Worm (Caenorhabditis elegans) whole organism, late embryonic: ENCODE results near the gene C49C3.21.

Source experiments
- C08G9.2 ChIP-seq: sonication (generic microtip); optimal IDR thresholded peaks from 2 replicates; lab custom pipeline; 2016; ENCODE audit warnings: mild to moderate bottlenecking, missing genetic modification characterization, moderate library complexity, missing compliant biosample characterization
- F13H6.1 ChIP-seq: sonication (generic microtip); optimal IDR thresholded peaks from 2 replicates; lab custom pipeline; 2016; ENCODE audit warnings: missing genetic modification characterization, missing compliant biosample characterization
- K09A11.1 ChIP-seq: sonication (generic microtip); optimal IDR thresholded peaks from 2 replicates; lab custom pipeline; 2017; ENCODE audit warnings: antibody characterized with exemption, mild to moderate bottlenecking, missing genetic modification characterization, missing compliant biosample characterization; ENCODE audit not compliant: insufficient read depth
- Y22D7AL.16 ChIP-seq: sonication (generic microtip); optimal IDR thresholded peaks from 2 replicates; lab custom pipeline; 2016; ENCODE audit warnings: missing genetic modification characterization, missing compliant biosample characterization
- ceh-18 ChIP-seq: sonication (generic microtip); optimal IDR thresholded peaks from 2 replicates; lab custom pipeline; 2016; ENCODE audit warnings: missing genetic modification characterization, missing compliant biosample characterization
- ceh-19 ChIP-seq: fragments of 200-800 bp; sonication (Bioruptor generic); optimal IDR thresholded peaks from 2 replicates; lab custom pipeline; 2018; ENCODE audit warnings: mild to moderate bottlenecking, missing genetic modification characterization, missing compliant biosample characterization
- ceh-24 ChIP-seq: sonication (generic microtip); optimal IDR thresholded peaks from 2 replicates; lab custom pipeline; 2016; ENCODE audit warnings: mild to moderate bottlenecking, missing genetic modification characterization, missing compliant biosample characterization
- ceh-31 ChIP-seq: sonication (generic microtip); optimal IDR thresholded peaks from 2 replicates; lab custom pipeline; 2016; ENCODE audit warnings: missing genetic modification characterization, missing compliant biosample characterization
- ceh-34 ChIP-seq: sonication (generic microtip); optimal IDR thresholded peaks from 2 replicates; lab custom pipeline; 2016; ENCODE audit warnings: mild to moderate bottlenecking, missing genetic modification characterization, missing compliant biosample characterization
- ceh-48 ChIP-seq: sonication (generic microtip); optimal IDR thresholded peaks from 2 replicates; lab custom pipeline; 2016; ENCODE audit warnings: missing genetic modification characterization, inconsistent platforms, missing compliant biosample characterization
- ceh-6 ChIP-seq: fragments of 200-800 bp; sonication (Bioruptor generic); optimal IDR thresholded peaks from 2 replicates; lab custom pipeline; 2018; ENCODE audit warnings: mild to moderate bottlenecking, missing genetic modification characterization, missing compliant biosample characterization
- dmd-4 ChIP-seq: sonication (generic microtip); optimal IDR thresholded peaks from 2 replicates; lab custom pipeline; 2016; ENCODE audit warnings: borderline replicate concordance, missing genetic modification characterization, missing compliant biosample characterization
- dve-1 ChIP-seq: sonication (generic microtip); optimal IDR thresholded peaks from 2 replicates; lab custom pipeline; 2017; ENCODE audit warnings: antibody characterized with exemption, mild to moderate bottlenecking, missing genetic modification characterization, missing compliant biosample characterization
- elt-2 ChIP-seq: sonication (generic microtip); optimal IDR thresholded peaks from 2 replicates; lab custom pipeline; 2016; ENCODE audit warnings: missing genetic modification reagents, missing genetic modification characterization, missing compliant biosample characterization
- gmeb-2 ChIP-seq: sonication (generic microtip); optimal IDR thresholded peaks from 2 replicates; lab custom pipeline; 2016; ENCODE audit warnings: missing genetic modification characterization, inconsistent platforms, missing compliant biosample characterization
- hlh-30 ChIP-seq: sonication (generic microtip); optimal IDR thresholded peaks from 2 replicates; lab custom pipeline; 2017; ENCODE audit warnings: antibody characterized with exemption, missing genetic modification characterization, missing compliant biosample characterization; ENCODE audit not compliant: insufficient read depth
- hlh-6 ChIP-seq: sonication (generic microtip); optimal IDR thresholded peaks from 2 replicates; lab custom pipeline; 2016; ENCODE audit warnings: missing genotype, missing genetic modification characterization, missing compliant biosample characterization
- lim-6 ChIP-seq: sonication (generic microtip); optimal IDR thresholded peaks from 2 replicates; lab custom pipeline; 2016; ENCODE audit warnings: missing genetic modification characterization, missing compliant biosample characterization
- nfya-1 ChIP-seq: sonication (generic microtip); optimal IDR thresholded peaks from 2 replicates; lab custom pipeline; 2017; ENCODE audit warnings: missing genetic modification characterization, mild to moderate bottlenecking, missing compliant biosample characterization, antibody characterized with exemption, moderate library complexity
- pax-1 ChIP-seq: fragments of 150-350 bp; optimal IDR thresholded peaks from 2 replicates; lab custom pipeline; 2014; ENCODE audit warnings: missing biosample characterization, missing genetic modification characterization
- pha-2 ChIP-seq: sonication (generic microtip); optimal IDR thresholded peaks from 2 replicates; lab custom pipeline; 2017; ENCODE audit warnings: mild to moderate bottlenecking, missing genetic modification characterization, missing compliant biosample characterization
- ref-2 ChIP-seq: sonication (generic microtip); optimal IDR thresholded peaks from 2 replicates; lab custom pipeline; 2016; ENCODE audit warnings: missing genetic modification characterization, missing compliant biosample characterization
- rnt-1 ChIP-seq: sonication (generic microtip); optimal IDR thresholded peaks from 2 replicates; lab custom pipeline; 2016; ENCODE audit warnings: missing genetic modification characterization, missing compliant biosample characterization
- sox-2 ChIP-seq: fragments of 200-800 bp; sonication (Bioruptor generic); IDR thresholded peaks from 2 replicates; pipeline ENCODE4 v1.3.6; 2022; ENCODE audit warnings: missing genetic modification reagents, missing genetic modification characterization, missing compliant biosample characterization
- sox-4 ChIP-seq: sonication (generic microtip); optimal IDR thresholded peaks from 2 replicates; lab custom pipeline; 2017; ENCODE audit warnings: mild to moderate bottlenecking, missing genetic modification characterization, inconsistent platforms, missing compliant biosample characterization
- unc-42 ChIP-seq: sonication (generic microtip); optimal IDR thresholded peaks from 2 replicates; lab custom pipeline; 2016; ENCODE audit warnings: missing genotype, missing genetic modification characterization, missing compliant biosample characterization
- unc-55 ChIP-seq: sonication (generic microtip); optimal IDR thresholded peaks from 2 replicates; lab custom pipeline; 2017; ENCODE audit warnings: missing biosample characterization, missing genetic modification reagents, missing genetic modification characterization
- zip-5 ChIP-seq: sonication (generic microtip); optimal IDR thresholded peaks from 2 replicates; lab custom pipeline; 2016; ENCODE audit warnings: missing genetic modification characterization, missing compliant biosample characterization
- ztf-16 ChIP-seq: sonication (generic microtip); optimal IDR thresholded peaks from 2 replicates; lab custom pipeline; 2017; ENCODE audit warnings: missing genetic modification characterization, missing compliant biosample characterization

C49C3.21 gene

DNA sequence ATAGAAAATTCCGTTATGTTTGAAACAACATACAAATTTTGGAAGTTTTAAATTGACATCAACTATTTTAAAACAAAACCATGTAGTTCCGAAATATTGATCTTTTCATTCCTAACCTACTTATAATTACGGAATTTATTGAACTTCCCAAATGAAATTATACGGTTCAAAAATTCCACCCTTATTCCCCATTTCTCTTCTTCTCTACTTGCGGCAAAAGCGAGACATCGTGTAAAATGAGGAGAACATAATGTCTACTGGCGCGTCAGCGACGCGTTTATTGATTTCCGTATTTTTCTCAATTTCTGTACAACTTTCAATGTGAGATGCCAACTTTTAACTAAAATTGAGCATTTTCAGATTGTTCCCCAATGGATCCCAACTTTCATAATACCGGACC is 13.9 kb upstream of the C49C3.21 start, which contains the start of gene ceh-88:
ceh-88 (plus strand) TSS at position 355 of the 400 bp plus-strand sequence.
- TF ChIP-seq ceh-24 (tag; lab: Kevin White, UChicago) (no peak), hlh-6 (tag; lab: Kevin White, UChicago) (no peak), ceh-48 (tag; lab: Kevin White, UChicago) (peak; percentile 88), rnt-1 (no peak), sox-2 (GFP tag; lab: Robert Waterston, UW) (no peak), ceh-19 (no peak), ceh-31 (tag; lab: Kevin White, UChicago) (peak; percentile 3), pax-1 (tag; lab: Kevin White, UChicago) (no peak), unc-42 (tag; lab: Kevin White, UChicago) (peak; percentile 73), sox-4 (tag; lab: Kevin White, UChicago) (no peak), ztf-16 (tag; lab: Kevin White, UChicago) (no peak)

DNA sequence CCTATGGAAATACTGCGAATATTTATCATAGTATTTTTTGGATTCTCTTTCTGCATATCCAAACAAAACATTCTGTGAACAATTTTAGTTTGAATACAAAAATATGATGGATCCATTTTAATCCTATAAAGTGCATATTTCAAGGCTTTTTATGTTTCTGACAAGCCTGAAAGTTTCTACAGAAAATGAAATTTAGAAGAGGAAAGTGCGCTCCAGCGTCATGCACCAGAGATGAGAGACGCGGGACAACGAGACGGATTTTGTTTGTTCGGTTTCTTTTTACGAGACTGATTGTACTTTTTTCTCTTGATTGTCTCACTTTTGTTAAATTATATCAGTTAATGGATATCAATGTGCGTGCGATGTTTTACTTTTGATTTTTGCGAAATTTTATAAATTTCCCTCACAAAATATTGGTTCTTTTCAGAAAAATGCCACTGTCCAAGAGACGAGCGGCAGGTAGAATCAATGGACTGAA is 11.6 kb upstream of the C49C3.21 start, which contains the start of gene C49C3.6:
C49C3.6 (plus strand) TSS at position 428 of the 478 bp plus-strand sequence.
- TF ChIP-seq pha-2 (tag; lab: Kevin White, UChicago) (no peak), unc-42 (tag; lab: Kevin White, UChicago) (peak; percentile 62)

- TF ChIP-seq ceh-19 = no peak
- TF ChIP-seq K09A11.1 (tag; lab: Kevin White, UChicago) = no peak
These were observed 10.5 kb upstream of the C49C3.21 start, which contains the start of gene C49C3.7 for ce11 chrIV:17332261-17332660. Gene C49C3.7 (plus strand): TSS chrIV:17332561.

DNA sequence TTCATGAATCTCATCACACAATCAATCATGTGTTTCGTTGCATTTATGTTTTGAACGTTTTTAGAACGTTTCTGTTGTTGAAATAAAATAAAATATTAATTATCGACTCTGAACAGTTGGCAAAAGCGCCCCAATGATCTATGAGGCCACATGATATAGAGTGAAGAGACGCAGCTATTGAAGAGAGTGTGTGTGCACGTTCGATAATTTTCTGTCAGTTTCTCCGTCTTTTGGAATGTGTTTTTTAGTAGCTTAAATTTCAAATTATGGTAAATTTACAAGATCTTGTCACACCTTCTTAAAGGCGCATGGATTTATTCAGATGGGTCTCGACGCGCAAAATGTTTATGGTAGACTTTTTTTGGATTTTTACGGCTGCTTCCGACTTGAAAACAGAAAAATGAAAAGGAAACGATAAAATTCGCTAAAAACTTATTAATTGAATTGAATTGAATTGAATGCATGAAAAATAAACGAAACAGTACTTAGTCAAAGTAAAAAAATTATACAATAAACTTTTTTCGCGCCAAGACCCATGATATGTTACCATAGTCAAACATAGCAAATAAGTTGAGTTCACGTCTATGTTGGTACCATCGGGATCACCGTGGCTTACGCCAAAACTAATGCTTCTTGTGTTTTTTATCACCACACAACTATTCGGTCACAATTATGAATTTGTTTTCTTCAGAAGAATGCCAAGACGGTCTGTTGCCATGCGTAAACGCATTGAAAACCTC is 9.1 kb upstream of the C49C3.21 start, which contains the start of gene C49C3.15:
C49C3.15 (plus strand) TSS at position 690 of the 740 bp plus-strand sequence.
- TF ChIP-seq dmd-4 (tag; lab: Kevin White, UChicago) (no peak), hlh-30 (tag; lab: Kevin White, UChicago) (peak; percentile 77), ceh-31 (tag; lab: Kevin White, UChicago) (peak; percentile 21), unc-55 (GFP tag; lab: Kevin White, UChicago) (peak; percentile 38), zip-5 (tag; lab: Kevin White, UChicago) (no peak), nfya-1 (tag; lab: Kevin White, UChicago) (peak; percentile 15)
- TF ChIP-seq, all 69 proteins: peak for 4

DNA sequence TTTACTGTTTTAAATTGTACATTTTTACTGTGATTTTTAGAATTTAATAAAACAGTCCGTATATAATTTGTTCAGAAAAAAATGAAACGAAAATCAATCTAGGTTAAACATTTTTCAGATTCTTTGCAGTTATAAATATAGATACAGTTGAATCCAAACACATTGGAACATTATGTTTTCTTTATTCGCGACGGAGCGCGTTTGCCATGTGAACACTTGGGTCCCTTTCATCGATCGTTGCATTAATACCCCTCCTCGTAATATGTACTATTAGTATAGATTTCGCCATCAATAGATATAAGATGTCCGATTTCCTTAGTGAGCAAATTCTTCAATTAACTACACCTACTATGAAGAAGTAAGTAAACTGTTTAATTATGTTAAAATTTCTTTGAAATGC is 7.7 kb upstream of the C49C3.21 start, which contains the start of gene C49C3.8:
C49C3.8 (plus strand) TSS at position 173 of the 400 bp plus-strand sequence.
- TF ChIP-seq C08G9.2 (tag; lab: Kevin White, UChicago) (no peak), ceh-48 (tag; lab: Kevin White, UChicago) (peak; percentile 45)

DNA sequence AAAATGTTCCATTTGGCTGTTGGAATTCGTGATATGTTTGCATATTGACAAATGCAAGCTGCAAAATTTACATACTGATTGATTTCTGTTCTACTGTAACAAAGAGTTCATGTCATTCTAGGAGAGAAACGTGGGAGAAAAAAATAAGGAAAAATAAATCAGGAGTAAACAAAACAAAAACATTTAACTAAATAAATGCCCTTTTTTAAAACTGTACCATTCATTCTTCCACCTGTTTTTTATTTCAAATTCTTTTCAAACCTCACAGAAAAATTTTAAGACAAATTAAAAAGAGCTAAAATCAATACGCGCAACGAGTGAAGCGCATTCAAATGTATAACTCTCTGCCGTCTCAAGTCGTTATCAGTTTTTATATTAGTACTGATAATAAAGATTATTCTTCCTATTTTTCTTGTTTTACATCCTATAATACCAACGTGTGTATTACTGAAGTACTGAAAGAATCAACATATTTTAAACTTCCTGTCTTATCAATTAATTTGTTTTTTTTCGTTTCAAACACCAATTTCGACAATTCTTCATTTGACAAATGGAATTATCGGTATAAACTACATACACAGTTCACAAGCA is 3.8 kb upstream of the C49C3.21 start, which contains the start of gene C49C3.10:
C49C3.10 (minus strand) TSS at position 51 of the 591 bp plus-strand sequence.
- TF ChIP-seq lim-6 (tag; lab: Kevin White, UChicago) (no peak), F13H6.1 (tag; lab: Kevin White, UChicago) (no peak), ceh-34 (tag; lab: Kevin White, UChicago) (no peak), elt-2 (peak; percentile 78)
- TF ChIP-seq, all 69 proteins: peak for 1

- TF ChIP-seq ztf-16 (tag; lab: Kevin White, UChicago) (no peak), dve-1 (tag; lab: Kevin White, UChicago) (no peak), ref-2 (tag; lab: Kevin White, UChicago) (no peak), Y22D7AL.16 (tag; lab: Kevin White, UChicago) (no peak), gmeb-2 (tag; lab: Kevin White, UChicago) (no peak), ceh-6 (GFP tag; lab: Kevin White, UChicago) (no peak), ceh-18 (tag; lab: Kevin White, UChicago) (no peak)
These were observed 1.7 kb upstream of the C49C3.21 start for ce11 chrIV:17341033-17341432.
